Worm (Caenorhabditis elegans): Measurements from ENCODE around the gene pgap-2.

Gene pgap-2

ce11 chrIII:4689595-4689994, 15.7 kb upstream of the pgap-2 start:
- TF ChIP-seq dao-5 (tag; optimal IDR thresholded peaks at IDR 0.05) (peak; percentile 84), W03F9.2 (tag; optimal IDR thresholded peaks at IDR 0.05) (peak; percentile 36), him-1 (tag; optimal IDR thresholded peaks at IDR 0.05) (peak; percentile 63)

ce11 chrIII:4693281-4693680, 12.0 kb upstream of the pgap-2 start, which contains the start of gene nifk-1:
TSS of gene nifk-1 (minus strand) at chrIII:4693307.
- TF ChIP-seq him-1 (tag; optimal IDR thresholded peaks at IDR 0.05) (no peak), dao-5 (tag; optimal IDR thresholded peaks at IDR 0.05) (no peak), W03F9.2 (tag; optimal IDR thresholded peaks at IDR 0.05) (peak; percentile 87)

- TF ChIP-seq dao-5 (tag; optimal IDR thresholded peaks at IDR 0.05) (no peak), W03F9.2 (tag; optimal IDR thresholded peaks at IDR 0.05) (no peak), him-1 (tag; optimal IDR thresholded peaks at IDR 0.05) (no peak)
These were observed 11.6 kb upstream of the pgap-2 start, which contains the start of gene T04A8.8 for ce11 chrIII:4693695-4694094. TSS of gene T04A8.8 (plus strand) at chrIII:4693995.

ce11 chrIII:4695057-4695456, 10.2 kb upstream of the pgap-2 start, which contains the start of gene T04A8.7:
TSS of gene T04A8.7 (plus strand) at chrIII:4695357.
- TF ChIP-seq him-1 (tag; optimal IDR thresholded peaks at IDR 0.05) (no peak), dao-5 (tag; optimal IDR thresholded peaks at IDR 0.05) (no peak), W03F9.2 (tag; optimal IDR thresholded peaks at IDR 0.05) (no peak)

- no peak for TF ChIP-seq W03F9.2 (tag; optimal IDR thresholded peaks at IDR 0.05)
- TF ChIP-seq dao-5 (tag; optimal IDR thresholded peaks at IDR 0.05) = no peak
- TF ChIP-seq him-1 (tag; optimal IDR thresholded peaks at IDR 0.05) = no peak
These were observed 8.4 kb upstream of the pgap-2 start for ce11 chrIII:4696903-4697302.

ce11 chrIII:4697819-4698218, 7.5 kb upstream of the pgap-2 start, which contains the start of gene dnj-18:
TSS of gene dnj-18 (plus strand) at chrIII:4698119.
- TF ChIP-seq him-1 (tag; optimal IDR thresholded peaks at IDR 0.05) = no peak
- no peak for TF ChIP-seq W03F9.2 (tag; optimal IDR thresholded peaks at IDR 0.05)
- TF ChIP-seq dao-5 (tag; optimal IDR thresholded peaks at IDR 0.05) = no peak

ce11 chrIII:4699922-4700321, 5.4 kb upstream of the pgap-2 start, which contains the start of gene sel-13:
TSS of gene sel-13 (minus strand) at chrIII:4700224.
- no peak for TF ChIP-seq dao-5 (tag; optimal IDR thresholded peaks at IDR 0.05)
- TF ChIP-seq W03F9.2 (tag; optimal IDR thresholded peaks at IDR 0.05) = no peak
- TF ChIP-seq him-1 (tag; optimal IDR thresholded peaks at IDR 0.05) = no peak

ce11 chrIII:4703932-4704454, 1.3 kb upstream of the pgap-2 start, which contains the start of the genes clp-2 and mrpl-16:
TSS of gene clp-2 (minus strand) at chrIII:4704025.
TSS of gene mrpl-16 (plus strand) at chrIII:4704404.
- TF ChIP-seq dao-5 (tag; optimal IDR thresholded peaks at IDR 0.05) (no peak), W03F9.2 (tag; optimal IDR thresholded peaks at IDR 0.05) (peak; percentile 35)

ce11 chrIII:4706678-4707077, 1.4 kb downstream of the pgap-2 start, which contains the start of gene T04A8.13:
TSS of gene T04A8.13 (plus strand) at chrIII:4706978.
- TF ChIP-seq him-1 (tag; optimal IDR thresholded peaks at IDR 0.05) = no peak
- TF ChIP-seq dao-5 (tag; optimal IDR thresholded peaks at IDR 0.05) = no peak
- TF ChIP-seq W03F9.2 (tag; optimal IDR thresholded peaks at IDR 0.05) = no peak

- no peak for TF ChIP-seq him-1 (tag; optimal IDR thresholded peaks at IDR 0.05)
- no peak for TF ChIP-seq W03F9.2 (tag; optimal IDR thresholded peaks at IDR 0.05)
- no peak for TF ChIP-seq dao-5 (tag; optimal IDR thresholded peaks at IDR 0.05)
These were observed 3.6 kb downstream of the pgap-2 start, which contains the start of gene T04A8.18 for ce11 chrIII:4708909-4709308. TSS of gene T04A8.18 (plus strand) at chrIII:4709209.

- no peak for TF ChIP-seq dao-5 (tag; optimal IDR thresholded peaks at IDR 0.05)
- TF ChIP-seq him-1 (tag; optimal IDR thresholded peaks at IDR 0.05) = no peak
- TF ChIP-seq W03F9.2 (tag; optimal IDR thresholded peaks at IDR 0.05) = no peak
These were observed 9.8 kb downstream of the pgap-2 start, which contains the start of gene him-18 for ce11 chrIII:4715088-4715487. TSS of gene him-18 (minus strand) at chrIII:4715188.

ce11 chrIII:4720620-4721227, 15.4 kb downstream of the pgap-2 start, which contains the start of gene emb-5:
TSS of gene emb-5 (minus strand) at chrIII:4720670.
- no peak for TF ChIP-seq him-1 (tag; optimal IDR thresholded peaks at IDR 0.05)
- TF ChIP-seq W03F9.2 (tag; optimal IDR thresholded peaks at IDR 0.05) = no peak
- no peak for TF ChIP-seq dao-5 (tag; optimal IDR thresholded peaks at IDR 0.05)

- TF ChIP-seq W03F9.2 (tag; optimal IDR thresholded peaks at IDR 0.05) (no peak), dao-5 (tag; optimal IDR thresholded peaks at IDR 0.05) (no peak), him-1 (tag; optimal IDR thresholded peaks at IDR 0.05) (peak; percentile 70)
These were observed 16.4 kb downstream of the pgap-2 start, which contains the start of gene acy-1 for ce11 chrIII:4721750-4722149. TSS of gene acy-1 (plus strand) at chrIII:4722095.

ce11 chrIII:4723922-4724321, 18.6 kb downstream of the pgap-2 start:
- peak; percentile 13 for TF ChIP-seq him-1 (tag; optimal IDR thresholded peaks at IDR 0.05)
- TF ChIP-seq dao-5 (tag; optimal IDR thresholded peaks at IDR 0.05) = no peak
